Worm (Caenorhabditis elegans) whole organism, L1 larva: Measurements from ENCODE around the gene srz-104.

Experiments
- aly-2 ChIP-seq: fragments of 150-350 bp; optimal IDR thresholded peaks from 2 replicates; lab custom pipeline; 2014; ENCODE audit warnings: missing biosample characterization, missing genetic modification characterization
- ama-1 ChIP-seq: fragments of 150-350 bp; optimal IDR thresholded peaks from 2 replicates; lab custom pipeline; 2014
- blmp-1 ChIP-seq: fragments of 150-350 bp; optimal IDR thresholded peaks from 2 replicates; lab custom pipeline; 2014; ENCODE audit warnings: missing biosample characterization, missing genetic modification characterization
- ceh-82 ChIP-seq, 3 experiments: fragments of 150-350 bp in 1 of 3; sonication (generic microtip) in 2 of 3; optimal IDR thresholded peaks; 2 replicates each; lab custom pipeline; 2014 to 2017; ENCODE audit warnings: missing biosample characterization in 3 of 3, missing genetic modification characterization in 3 of 3
- ceh-88 ChIP-seq: fragments of 200-800 bp; sonication (Bioruptor generic); IDR thresholded peaks from 2 replicates; pipeline ENCODE4 v1.3.6; 2022; ENCODE audit warnings: missing genetic modification characterization, missing compliant biosample characterization
- ceh-90 ChIP-seq: sonication (generic microtip); optimal IDR thresholded peaks from 2 replicates; lab custom pipeline; 2016; ENCODE audit warnings: missing genetic modification characterization, missing compliant biosample characterization
- ces-1 ChIP-seq: fragments of 150-350 bp; optimal IDR thresholded peaks from 2 replicates; lab custom pipeline; 2014; ENCODE audit warnings: missing biosample characterization, missing genetic modification reagents, missing genetic modification characterization
- dpl-1 ChIP-seq, 3 experiments: fragments of 150-350 bp in 2 of 3; sonication (generic microtip) in 1 of 3; optimal IDR thresholded peaks; 2 replicates each; lab custom pipeline; 2014 to 2017; ENCODE audit warnings: missing biosample characterization in 3 of 3, missing genetic modification characterization in 3 of 3, missing genetic modification reagents in 3 of 3
- dsc-1 ChIP-seq: sonication (generic microtip); optimal IDR thresholded peaks from 2 replicates; lab custom pipeline; 2016; ENCODE audit warnings: mild to moderate bottlenecking, missing genetic modification characterization, missing compliant biosample characterization
- efl-1 ChIP-seq, 4 experiments: fragments of 150-350 bp; optimal IDR thresholded peaks in 3 of 4; peaks in 1 of 4; 1 replicate in 1 of 4; 2 replicates in 3 of 4; lab custom pipeline; 2014; ENCODE audit warnings: missing biosample characterization in 2 of 4, missing genetic modification characterization in 2 of 4, missing genetic modification reagents in 2 of 4
- egl-13 ChIP-seq: sonication (generic microtip); optimal IDR thresholded peaks from 2 replicates; lab custom pipeline; 2016; ENCODE audit warnings: missing genotype, missing genetic modification reagents, missing genetic modification characterization, missing compliant biosample characterization
- egl-27 ChIP-seq, 2 experiments: fragments of 150-350 bp in 1 of 2; sonication (generic microtip); optimal IDR thresholded peaks; 3 replicates each; lab custom pipeline; 2017 to 2018; ENCODE audit warnings: missing biosample characterization in 2 of 2, missing genetic modification characterization in 2 of 2, missing genetic modification reagents in 2 of 2
- elt-3 ChIP-seq, 6 experiments: fragments of 150-350 bp in 1 of 6; sonication (generic microtip); optimal IDR thresholded peaks; 2 replicates each; lab custom pipeline; 2017 to 2018; ENCODE audit warnings: missing biosample characterization in 6 of 6, missing genetic modification characterization in 6 of 6, inconsistent platforms in 1 of 6
- fkh-4 ChIP-seq: sonication (generic microtip); optimal IDR thresholded peaks from 2 replicates; lab custom pipeline; 2016; ENCODE audit warnings: missing compliant biosample characterization, missing genetic modification characterization, borderline replicate concordance
- irx-1 ChIP-seq: sonication (generic microtip); optimal IDR thresholded peaks from 2 replicates; lab custom pipeline; 2016; ENCODE audit warnings: missing genetic modification characterization, missing compliant biosample characterization
- isw-1 ChIP-seq: fragments of 200-800 bp; sonication (Bioruptor generic); IDR thresholded peaks from 2 replicates; pipeline ENCODE4 v1.3.6; 2022; ENCODE audit warnings: missing genetic modification characterization, missing compliant biosample characterization
- lsy-2 ChIP-seq, 2 experiments: fragments of 150-350 bp; optimal IDR thresholded peaks; 2 replicates each; lab custom pipeline; 2014; ENCODE audit warnings: missing biosample characterization in 2 of 2, missing genetic modification characterization in 2 of 2
- mab-9 ChIP-seq: fragments of 200-800 bp; sonication (Bioruptor generic); IDR thresholded peaks from 2 replicates; pipeline ENCODE4 v1.3.6; 2022; ENCODE audit warnings: missing genetic modification reagents, missing genetic modification characterization, missing compliant biosample characterization
- mep-1 ChIP-seq: fragments of 150-350 bp; optimal IDR thresholded peaks from 2 replicates; lab custom pipeline; 2014; ENCODE audit warnings: missing biosample characterization, missing genetic modification characterization
- nhr-11 ChIP-seq: fragments of 150-350 bp; optimal IDR thresholded peaks from 2 replicates; lab custom pipeline; 2014; ENCODE audit warnings: missing biosample characterization, missing genetic modification characterization
- nhr-19 ChIP-seq: fragments of 200-800 bp; sonication (Bioruptor generic); conservative IDR thresholded peaks from 2 replicates; pipeline ENCODE4 v1.3.6; 2022; ENCODE audit warnings: missing genetic modification characterization, missing compliant biosample characterization
- nhr-20 ChIP-seq: sonication (generic microtip); optimal IDR thresholded peaks from 2 replicates; lab custom pipeline; 2016; ENCODE audit warnings: mild to moderate bottlenecking, missing genetic modification characterization, missing compliant biosample characterization
- nhr-237 ChIP-seq: fragments of 150-350 bp; optimal IDR thresholded peaks from 2 replicates; lab custom pipeline; 2014; ENCODE audit warnings: missing biosample characterization, missing genetic modification characterization
- nhr-47 ChIP-seq: sonication (generic microtip); optimal IDR thresholded peaks from 2 replicates; lab custom pipeline; 2016; ENCODE audit warnings: mild to moderate bottlenecking, missing genetic modification characterization, moderate library complexity, missing compliant biosample characterization
- nhr-76 ChIP-seq: sonication (generic microtip); optimal IDR thresholded peaks from 2 replicates; lab custom pipeline; 2017; ENCODE audit warnings: missing biosample characterization, missing genetic modification characterization
- pag-3 ChIP-seq: sonication (generic microtip); optimal IDR thresholded peaks from 2 replicates; lab custom pipeline; 2017; ENCODE audit warnings: missing genetic modification characterization, mild to moderate bottlenecking, missing compliant biosample characterization, antibody characterized with exemption, borderline replicate concordance; ENCODE audit not compliant: insufficient read depth
- pqm-1 ChIP-seq: sonication (generic microtip); optimal IDR thresholded peaks from 3 replicates; lab custom pipeline; 2017; ENCODE audit warnings: missing biosample characterization, missing genetic modification characterization
- rnt-1 ChIP-seq: sonication (generic microtip); optimal IDR thresholded peaks from 2 replicates; lab custom pipeline; 2016; ENCODE audit warnings: mild to moderate bottlenecking, missing genetic modification characterization, moderate library complexity, missing compliant biosample characterization
- snpc-4 ChIP-seq: fragments of 150-350 bp; optimal IDR thresholded peaks from 2 replicates; lab custom pipeline; 2014; ENCODE audit warnings: missing biosample characterization, missing genetic modification characterization
- snu-23 ChIP-seq: sonication (generic microtip); optimal IDR thresholded peaks from 2 replicates; lab custom pipeline; 2016; ENCODE audit warnings: missing genetic modification characterization, missing compliant biosample characterization
- sox-4 ChIP-seq: sonication (generic microtip); optimal IDR thresholded peaks from 2 replicates; lab custom pipeline; 2016; ENCODE audit warnings: missing genetic modification characterization, missing compliant biosample characterization
- sptf-1 ChIP-seq: fragments of 150-350 bp; optimal IDR thresholded peaks from 2 replicates; lab custom pipeline; 2014; ENCODE audit warnings: missing biosample characterization, missing genetic modification characterization
- sup-37 ChIP-seq: fragments of 200-800 bp; sonication (Bioruptor generic); optimal IDR thresholded peaks from 2 replicates; lab custom pipeline; 2018; ENCODE audit warnings: mild to moderate bottlenecking, missing genetic modification characterization, missing compliant biosample characterization
- swsn-7 ChIP-seq: sonication (generic microtip); optimal IDR thresholded peaks from 2 replicates; lab custom pipeline; 2016; ENCODE audit warnings: missing genetic modification characterization, missing compliant biosample characterization
- unc-130 ChIP-seq: fragments of 150-350 bp; optimal IDR thresholded peaks from 2 replicates; lab custom pipeline; 2017; ENCODE audit warnings: missing biosample characterization, missing genetic modification characterization, inconsistent platforms
- unc-30 ChIP-seq: sonication (generic microtip); optimal IDR thresholded peaks from 2 replicates; lab custom pipeline; 2017; ENCODE audit warnings: missing biosample characterization, missing genetic modification characterization
- unc-98 ChIP-seq: fragments of 200-800 bp; sonication (Bioruptor generic); IDR thresholded peaks from 2 replicates; pipeline ENCODE4 v1.3.6; 2022; ENCODE audit warnings: missing genetic modification characterization, missing compliant biosample characterization

Gene srz-104

ce11 chrIV:16324589-16324988 lies 1.1 kb downstream of the srz-104 start, which contains the start of gene srz-105:
Gene srz-105 (plus strand): TSS chrIV:16324889.
- TF ChIP-seq egl-27 (tag; optimal IDR thresholded peaks at IDR 0.05; lab: Kevin White, UChicago): no peak
- TF ChIP-seq ceh-90 (tag; lab: Kevin White, UChicago): no peak
- no peak for TF ChIP-seq elt-3 (tag; optimal IDR thresholded peaks at IDR 0.05; lab: Kevin White, UChicago)
- no peak for TF ChIP-seq swsn-7 (tag; lab: Kevin White, UChicago)
- TF ChIP-seq efl-1 (optimal IDR thresholded peaks at IDR 0.05; lab: Kevin White, UChicago): no peak
- no peak for TF ChIP-seq efl-1 (GFP tag; optimal IDR thresholded peaks at IDR 0.05 in 1 of 2; lab: Kevin White, UChicago)
- TF ChIP-seq mep-1: no peak
- no peak for TF ChIP-seq snpc-4 (tag; lab: Kevin White, UChicago)
- no peak for TF ChIP-seq blmp-1 (tag; lab: Kevin White, UChicago)
- no peak for TF ChIP-seq snu-23 (GFP tag; lab: Kevin White, UChicago)
- TF ChIP-seq nhr-11 (tag; lab: Kevin White, UChicago): no peak
- TF ChIP-seq egl-13 (tag; lab: Kevin White, UChicago): no peak
- TF ChIP-seq irx-1 (tag; lab: Kevin White, UChicago): no peak
- TF ChIP-seq nhr-20 (tag; lab: Kevin White, UChicago): no peak
- no peak for TF ChIP-seq ama-1 (lab: Kevin White, UChicago)
- no peak for TF ChIP-seq dsc-1
- TF ChIP-seq unc-30 (tag; lab: Kevin White, UChicago): no peak

- TF ChIP-seq ceh-88 (GFP tag; lab: Robert Waterston, UW) (no peak), pag-3 (tag; lab: Kevin White, UChicago) (no peak), sox-4 (tag; lab: Kevin White, UChicago) (no peak), unc-98 (GFP tag; lab: Robert Waterston, UW) (no peak), mab-9 (no peak), nhr-11 (tag; lab: Kevin White, UChicago) (no peak), egl-13 (tag; lab: Kevin White, UChicago) (no peak), ama-1 (lab: Kevin White, UChicago) (no peak), dpl-1 (GFP tag; optimal IDR thresholded peaks at IDR 0.05; lab: Kevin White, UChicago) (no peak), dsc-1 (no peak), isw-1 (no peak), ces-1 (no peak), nhr-237 (tag; lab: Kevin White, UChicago) (no peak), sup-37 (GFP tag; lab: Kevin White, UChicago) (no peak), lsy-2 (tag; optimal IDR thresholded peaks at IDR 0.05; lab: Kevin White, UChicago) (no peak), nhr-19 (GFP tag; lab: Robert Waterston, UW) (no peak), pqm-1 (tag; lab: Kevin White, UChicago) (no peak), rnt-1 (tag; lab: Kevin White, UChicago) (no peak), ceh-90 (tag; lab: Kevin White, UChicago) (no peak), unc-130 (no peak)
Measured at ce11 chrIV:16328519-16328918, 5.0 kb downstream of the srz-104 start, which contains the start of gene K03D3.2. Gene K03D3.2 (minus strand): TSS chrIV:16328619.

ce11 chrIV:16329159-16329558 lies 5.7 kb downstream of the srz-104 start, which contains the start of gene srz-74:
Gene srz-74 (plus strand): TSS chrIV:16329459.
- no peak for TF ChIP-seq fkh-4 (tag; lab: Kevin White, UChicago)
- TF ChIP-seq sptf-1 (tag; lab: Kevin White, UChicago): no peak
- no peak for TF ChIP-seq aly-2 (tag; lab: Kevin White, UChicago)
- no peak for TF ChIP-seq ceh-82 (tag; optimal IDR thresholded peaks at IDR 0.05; lab: Kevin White, UChicago)

- TF ChIP-seq nhr-47 (tag; lab: Kevin White, UChicago) (no peak), nhr-76 (tag; lab: Kevin White, UChicago) (no peak)
Measured at ce11 chrIV:16330508-16330907, 7.0 kb downstream of the srz-104 start.
